Fruit fly (Drosophila melanogaster): ENCODE data around the gene CG13875.

- TF ChIP-seq CG8478 (optimal IDR thresholded peaks at IDR 0.05) (no peak), CTCF (optimal IDR thresholded peaks at IDR 0.05) (no peak)
Measured at dm6 chr3L:224004-224951, 44.6 kb downstream of the CG13875 start.
